Worm (Caenorhabditis elegans) whole organism, L3 larva: ENCODE results near the gene srg-32.

Experiments
- R02D3.7 ChIP-seq: fragments of 150-350 bp; optimal IDR thresholded peaks from 2 replicates; lab custom pipeline; 2014; ENCODE audit warnings: missing biosample characterization, missing genetic modification characterization
- aly-2 ChIP-seq: fragments of 150-350 bp; optimal IDR thresholded peaks from 2 replicates; lab custom pipeline; 2014; ENCODE audit warnings: missing biosample characterization, missing genetic modification characterization
- ama-1 ChIP-seq: fragments of 150-350 bp; optimal IDR thresholded peaks from 2 replicates; lab custom pipeline; 2018
- ceh-16 ChIP-seq: sonication (generic microtip); optimal IDR thresholded peaks from 2 replicates; lab custom pipeline; 2017; ENCODE audit warnings: missing biosample characterization, missing genetic modification characterization
- ceh-82 ChIP-seq: fragments of 150-350 bp; optimal IDR thresholded peaks from 2 replicates; lab custom pipeline; 2014; ENCODE audit warnings: missing biosample characterization, missing genetic modification characterization
- ceh-9 ChIP-seq: sonication (generic microtip); optimal IDR thresholded peaks from 2 replicates; lab custom pipeline; 2018; ENCODE audit warnings: missing biosample characterization, missing genetic modification characterization
- daf-12 ChIP-seq: fragments of 150-350 bp; optimal IDR thresholded peaks from 2 replicates; lab custom pipeline; 2014; ENCODE audit warnings: missing biosample characterization, missing genetic modification reagents, missing genetic modification characterization
- egl-27 ChIP-seq: sonication (generic microtip); optimal IDR thresholded peaks from 4 replicates; lab custom pipeline; 2017; ENCODE audit warnings: missing biosample characterization, missing genetic modification reagents, missing genetic modification characterization
- egl-5 ChIP-seq: fragments of 150-350 bp; optimal IDR thresholded peaks from 2 replicates; lab custom pipeline; 2017; ENCODE audit warnings: missing biosample characterization, missing genetic modification reagents, missing genetic modification characterization, inconsistent platforms
- elt-1 ChIP-seq: fragments of 150-350 bp; optimal IDR thresholded peaks from 2 replicates; lab custom pipeline; 2014; ENCODE audit warnings: missing biosample characterization, missing genetic modification characterization
- elt-2 ChIP-seq: sonication (generic microtip); optimal IDR thresholded peaks from 2 replicates; lab custom pipeline; 2016; ENCODE audit warnings: missing genetic modification reagents, mild to moderate bottlenecking, missing genetic modification characterization, missing compliant biosample characterization
- elt-3 ChIP-seq, 3 experiments: fragments of 150-350 bp in 1 of 3; sonication (generic microtip) in 2 of 3; optimal IDR thresholded peaks; 2 replicates in 2 of 3; 4 replicates in 1 of 3; lab custom pipeline; 2014 to 2017; ENCODE audit warnings: missing biosample characterization in 3 of 3, missing genetic modification characterization in 3 of 3
- eor-1 ChIP-seq, 2 experiments: fragments of 150-350 bp; optimal IDR thresholded peaks; 2 replicates each; lab custom pipeline; 2014 to 2018; ENCODE audit warnings: missing biosample characterization in 2 of 2, missing genetic modification characterization in 2 of 2
- fkh-10 ChIP-seq: sonication (generic microtip); optimal IDR thresholded peaks from 2 replicates; lab custom pipeline; 2017; ENCODE audit warnings: missing biosample characterization, missing genetic modification reagents, missing genetic modification characterization
- fkh-2 ChIP-seq: fragments of 150-350 bp; optimal IDR thresholded peaks from 2 replicates; lab custom pipeline; 2014; ENCODE audit warnings: missing biosample characterization, missing genetic modification reagents, missing genetic modification characterization
- hmg-11 ChIP-seq: sonication (generic microtip); optimal IDR thresholded peaks from 2 replicates; lab custom pipeline; 2016; ENCODE audit warnings: missing genetic modification characterization, missing compliant biosample characterization
- jun-1 ChIP-seq: fragments of 150-350 bp; optimal IDR thresholded peaks from 2 replicates; lab custom pipeline; 2014; ENCODE audit warnings: missing biosample characterization, missing genetic modification reagents, missing genetic modification characterization
- lin-15B ChIP-seq: fragments of 150-350 bp; optimal IDR thresholded peaks from 2 replicates; lab custom pipeline; 2014; ENCODE audit warnings: missing biosample characterization, missing genetic modification characterization
- lin-39 ChIP-seq: fragments of 150-350 bp; optimal IDR thresholded peaks from 2 replicates; lab custom pipeline; 2018; ENCODE audit warnings: missing biosample characterization, missing genetic modification reagents, missing genetic modification characterization
- lsy-12 ChIP-seq: sonication (generic microtip); optimal IDR thresholded peaks from 2 replicates; lab custom pipeline; 2016; ENCODE audit warnings: mild to moderate bottlenecking, missing genetic modification characterization, missing compliant biosample characterization
- mdl-1 ChIP-seq: fragments of 150-350 bp; optimal IDR thresholded peaks from 2 replicates; lab custom pipeline; 2014; ENCODE audit warnings: missing biosample characterization, missing genetic modification characterization
- mml-1 ChIP-seq: fragments of 150-350 bp; sonication (generic microtip); optimal IDR thresholded peaks from 3 replicates; lab custom pipeline; 2014; ENCODE audit warnings: missing biosample characterization, missing genetic modification characterization
- nfya-1 ChIP-seq: sonication (generic microtip); optimal IDR thresholded peaks from 2 replicates; lab custom pipeline; 2017; ENCODE audit warnings: missing genetic modification characterization, mild to moderate bottlenecking, missing compliant biosample characterization, antibody characterized with exemption, moderate library complexity; ENCODE audit not compliant: insufficient read depth
- nhr-11 ChIP-seq: fragments of 150-350 bp; optimal IDR thresholded peaks from 2 replicates; lab custom pipeline; 2014; ENCODE audit warnings: missing biosample characterization, missing genetic modification characterization
- nhr-12 ChIP-seq: fragments of 150-350 bp; optimal IDR thresholded peaks from 2 replicates; lab custom pipeline; 2014; ENCODE audit warnings: missing biosample characterization, missing genetic modification characterization
- nhr-23 ChIP-seq: fragments of 150-350 bp; optimal IDR thresholded peaks from 2 replicates; lab custom pipeline; 2014; ENCODE audit warnings: missing biosample characterization, missing genetic modification reagents, missing genetic modification characterization
- nhr-25 ChIP-seq: sonication (generic microtip); optimal IDR thresholded peaks from 2 replicates; lab custom pipeline; 2017; ENCODE audit warnings: missing biosample characterization, missing genetic modification characterization
- nhr-43 ChIP-seq: sonication (generic microtip); optimal IDR thresholded peaks from 2 replicates; lab custom pipeline; 2016; ENCODE audit warnings: mild to moderate bottlenecking, missing genetic modification characterization, missing compliant biosample characterization; ENCODE audit not compliant: poor library complexity, severe bottlenecking
- nhr-67 ChIP-seq: fragments of 150-350 bp; optimal IDR thresholded peaks from 2 replicates; lab custom pipeline; 2014; ENCODE audit warnings: missing biosample characterization, missing genetic modification characterization
- nhr-76 ChIP-seq: fragments of 150-350 bp; sonication (generic microtip); optimal IDR thresholded peaks from 5 replicates; lab custom pipeline; 2014; ENCODE audit warnings: missing biosample characterization, missing genetic modification characterization
- pqm-1 ChIP-seq: fragments of 150-350 bp; optimal IDR thresholded peaks from 2 replicates; lab custom pipeline; 2017; ENCODE audit warnings: missing biosample characterization, missing genetic modification characterization, inconsistent platforms
- sea-2 ChIP-seq: fragments of 150-350 bp; sonication (generic microtip); optimal IDR thresholded peaks from 4 replicates; lab custom pipeline; 2014; ENCODE audit warnings: missing biosample characterization, missing genetic modification reagents, missing genetic modification characterization
- skn-1 ChIP-seq: fragments of 150-350 bp; optimal IDR thresholded peaks from 2 replicates; lab custom pipeline; 2014; ENCODE audit warnings: missing biosample characterization, missing genetic modification characterization
- snpc-4 ChIP-seq: fragments of 150-350 bp; optimal IDR thresholded peaks from 2 replicates; lab custom pipeline; 2014; ENCODE audit warnings: missing biosample characterization, missing genetic modification characterization
- tbx-2 ChIP-seq: sonication (generic microtip); optimal IDR thresholded peaks from 2 replicates; lab custom pipeline; 2016; ENCODE audit warnings: mild to moderate bottlenecking, missing genetic modification characterization, missing compliant biosample characterization
- unc-62 ChIP-seq: fragments of 150-350 bp; sonication (generic microtip); optimal IDR thresholded peaks from 4 replicates; lab custom pipeline; 2014; ENCODE audit warnings: missing biosample characterization, missing genetic modification reagents, missing genetic modification characterization
- ztf-11 ChIP-seq: fragments of 150-350 bp; optimal IDR thresholded peaks from 2 replicates; lab custom pipeline; 2014; ENCODE audit warnings: missing biosample characterization, missing genetic modification characterization

The srg-32 gene

ce11 chrV:10564830-10565365 lies 23.7 kb downstream of the srg-32 start, which contains the start of gene cat-4:
cat-4 (plus strand) TSS chrV:10564880.
- TF ChIP-seq ceh-82 (tag; lab: Kevin White, UChicago) (no peak), jun-1 (tag; lab: Kevin White, UChicago) (peak; percentile 8), fkh-2 (tag; lab: Kevin White, UChicago) (no peak), elt-2 (tag; lab: Kevin White, UChicago) (peak; percentile 79), pqm-1 (tag; lab: Kevin White, UChicago) (peak; percentile 68)
- TF ChIP-seq, all 47 proteins: peak for 3

- TF ChIP-seq ceh-16 (tag; lab: Kevin White, UChicago), result no peak
- no peak for TF ChIP-seq nhr-11
- no peak for TF ChIP-seq lsy-12 (tag; lab: Kevin White, UChicago)
- no peak for TF ChIP-seq daf-12
- TF ChIP-seq nhr-67 (tag; lab: Kevin White, UChicago), result no peak
- no peak for TF ChIP-seq tbx-2 (tag; lab: Kevin White, UChicago)
- no peak for TF ChIP-seq nhr-43
- TF ChIP-seq egl-5 (tag; lab: Kevin White, UChicago), result no peak
- no peak for TF ChIP-seq R02D3.7 (tag; lab: Kevin White, UChicago)
- no peak for TF ChIP-seq lin-15B (tag; lab: Kevin White, UChicago)
- no peak for TF ChIP-seq jun-1 (tag; lab: Kevin White, UChicago)
- no peak for TF ChIP-seq pqm-1 (tag; lab: Kevin White, UChicago)
- no peak for TF ChIP-seq fkh-10 (GFP tag; lab: Kevin White, UChicago)
- no peak for TF ChIP-seq sea-2 (GFP tag; lab: Kevin White, UChicago)
- TF ChIP-seq lin-39 (tag; lab: Kevin White, UChicago), result no peak
- TF ChIP-seq nhr-12, result no peak
Measured at ce11 chrV:10564140-10564539, 24.5 kb downstream of the srg-32 start.

ce11 chrV:10562817-10563216 lies 25.8 kb downstream of the srg-32 start:
- no peak for TF ChIP-seq nhr-23 (tag; lab: Kevin White, UChicago)
- TF ChIP-seq egl-27 (tag; lab: Kevin White, UChicago), result no peak
- TF ChIP-seq fkh-2 (tag; lab: Kevin White, UChicago), result no peak
- no peak for TF ChIP-seq snpc-4 (tag; lab: Kevin White, UChicago)
- TF ChIP-seq skn-1 (tag; lab: Kevin White, UChicago), result peak; percentile 27
- no peak for TF ChIP-seq nhr-76
- TF ChIP-seq pqm-1 (tag; lab: Kevin White, UChicago), result peak; percentile 49
- TF ChIP-seq elt-2 (tag; lab: Kevin White, UChicago), result peak; percentile 81
- TF ChIP-seq, all 47 proteins: peak for 3

ce11 chrV:10561632-10562031 lies 27.0 kb downstream of the srg-32 start:
- TF ChIP-seq hmg-11 (no peak), lin-15B (tag; lab: Kevin White, UChicago) (no peak), sea-2 (GFP tag; lab: Kevin White, UChicago) (no peak)
- TF ChIP-seq, all 47 proteins: peak for 0

ce11 chrV:10560621-10561020 lies 28.0 kb downstream of the srg-32 start, which contains the start of gene col-152:
col-152 (plus strand) TSS chrV:10560921.
- TF ChIP-seq elt-3 (tag; optimal IDR thresholded peaks at IDR 0.05; lab: Kevin White, UChicago) (no peak), ama-1 (lab: Kevin White, UChicago) (no peak), ceh-16 (tag; lab: Kevin White, UChicago) (no peak), hmg-11 (no peak), eor-1 (tag; optimal IDR thresholded peaks at IDR 0.05; lab: Kevin White, UChicago) (no peak), ztf-11 (tag; lab: Kevin White, UChicago) (no peak), nhr-12 (no peak), skn-1 (tag; lab: Kevin White, UChicago) (no peak), snpc-4 (tag; lab: Kevin White, UChicago) (no peak), ceh-82 (tag; lab: Kevin White, UChicago) (no peak), mdl-1 (no peak), aly-2 (tag; lab: Kevin White, UChicago) (no peak), nhr-11 (no peak), jun-1 (tag; lab: Kevin White, UChicago) (no peak)

- TF ChIP-seq lin-39 (tag; lab: Kevin White, UChicago) (no peak), jun-1 (tag; lab: Kevin White, UChicago) (no peak), nhr-25 (tag; lab: Kevin White, UChicago) (no peak), ztf-11 (tag; lab: Kevin White, UChicago) (no peak), nhr-11 (no peak), ceh-9 (tag; lab: Kevin White, UChicago) (no peak), fkh-2 (tag; lab: Kevin White, UChicago) (no peak), elt-1 (no peak), unc-62 (no peak), mml-1 (tag; lab: Kevin White, UChicago) (no peak), nhr-12 (no peak), nfya-1 (no peak), hmg-11 (no peak)
Measured at ce11 chrV:10557676-10558075, 30.9 kb downstream of the srg-32 start, which contains the start of gene best-14. best-14 (plus strand) TSS chrV:10557976.
